Fruit fly (Drosophila melanogaster) whole organism, embryonic: Measurements from ENCODE around the gene Tim17a1.

Experiments
- BtbVII ChIP-seq: fragments of 200-800 bp; sonication (Bioruptor generic); optimal IDR thresholded peaks from 3 replicates; lab custom pipeline; 2017; ENCODE audit warnings: missing biosample characterization, mild to moderate bottlenecking, missing genetic modification characterization
- CG10267 ChIP-seq: fragments of 200-800 bp; sonication (Bioruptor generic); optimal IDR thresholded peaks from 2 replicates; lab custom pipeline; 2018; ENCODE audit warnings: missing biosample characterization, mild to moderate bottlenecking, missing genetic modification characterization, moderate library complexity
- CG10543 ChIP-seq: fragments of 200-800 bp; sonication (Bioruptor generic); optimal IDR thresholded peaks from 3 replicates; lab custom pipeline; 2017; ENCODE audit warnings: missing biosample characterization, mild to moderate bottlenecking, missing genetic modification characterization, moderate library complexity
- CG11723 ChIP-seq: fragments of 200-800 bp; sonication (Bioruptor generic); optimal IDR thresholded peaks from 2 replicates; lab custom pipeline; 2017; ENCODE audit warnings: missing biosample characterization, mild to moderate bottlenecking, missing genetic modification characterization
- CG12769 ChIP-seq: fragments of 200-800 bp; sonication (Bioruptor generic); optimal IDR thresholded peaks from 2 replicates; lab custom pipeline; 2019; ENCODE audit warnings: missing biosample characterization, mild to moderate bottlenecking, missing genetic modification characterization, moderate library complexity
- CG13123 ChIP-seq: fragments of 200-800 bp; sonication (Bioruptor generic); optimal IDR thresholded peaks from 2 replicates; lab custom pipeline; 2016; ENCODE audit warnings: missing biosample characterization, missing genetic modification characterization
- CG13894 ChIP-seq: fragments of 200-800 bp; sonication (Bioruptor generic); optimal IDR thresholded peaks from 3 replicates; lab custom pipeline; 2018; ENCODE audit warnings: missing biosample characterization, mild to moderate bottlenecking, missing genetic modification characterization, moderate library complexity
- CG14965 ChIP-seq: fragments of 200-800 bp; sonication (Bioruptor generic); optimal IDR thresholded peaks from 2 replicates; lab custom pipeline; 2016; ENCODE audit warnings: missing biosample characterization, missing genetic modification characterization, borderline replicate concordance
- CG17829 ChIP-seq: fragments of 200-800 bp; optimal IDR thresholded peaks from 2 replicates; lab custom pipeline; 2019; ENCODE audit warnings: missing biosample characterization, mild to moderate bottlenecking, missing genetic modification characterization, moderate library complexity
- CG2199 ChIP-seq: fragments of 200-800 bp; sonication (Bioruptor generic); IDR thresholded peaks from 3 replicates; pipeline ENCODE4 v1.3.6; 2022; ENCODE audit warnings: missing biosample characterization, missing genetic modification characterization
- CG30020 ChIP-seq: fragments of 200-800 bp; optimal IDR thresholded peaks from 2 replicates; lab custom pipeline; 2019; ENCODE audit warnings: missing biosample characterization, mild to moderate bottlenecking, missing genetic modification characterization, moderate library complexity
- CG3163 ChIP-seq: fragments of 200-800 bp; sonication (Bioruptor generic); optimal IDR thresholded peaks from 3 replicates; lab custom pipeline; 2016; ENCODE audit warnings: missing biosample characterization, missing genetic modification characterization
- CG34376 ChIP-seq: fragments of 200-800 bp; sonication (Bioruptor generic); optimal IDR thresholded peaks from 2 replicates; lab custom pipeline; 2018; ENCODE audit warnings: missing biosample characterization, mild to moderate bottlenecking, missing genetic modification characterization
- CG34422 ChIP-seq: fragments of 200-800 bp; sonication (Bioruptor generic); IDR thresholded peaks from 3 replicates; pipeline ENCODE4 v1.3.6; 2022; ENCODE audit warnings: missing biosample characterization, missing genetic modification characterization
- CG3995 ChIP-seq: fragments of 200-800 bp; sonication (Bioruptor generic); optimal IDR thresholded peaks from 3 replicates; lab custom pipeline; 2016; ENCODE audit warnings: missing biosample characterization, missing genetic modification characterization
- CG4820 ChIP-seq: fragments of 200-800 bp; sonication (Bioruptor generic); optimal IDR thresholded peaks from 3 replicates; lab custom pipeline; 2016; ENCODE audit warnings: missing biosample characterization, missing genetic modification characterization
- CG5245 ChIP-seq: fragments of 200-800 bp; sonication (Bioruptor generic); optimal IDR thresholded peaks from 3 replicates; lab custom pipeline; 2016; ENCODE audit warnings: missing biosample characterization, missing genetic modification characterization
- Doc2 ChIP-seq: fragments of 200-800 bp; sonication (Bioruptor generic); IDR thresholded peaks from 2 replicates; pipeline ENCODE4 v1.3.6; 2022; ENCODE audit warnings: missing biosample characterization, missing genetic modification characterization
- Dref ChIP-seq: fragments of 200-800 bp; sonication (Bioruptor generic); IDR thresholded peaks from 2 replicates; pipeline ENCODE4 v1.3.6; 2022; ENCODE audit warnings: missing biosample characterization, missing genetic modification characterization
- Ets65A ChIP-seq: fragments of 200-800 bp; sonication (Bioruptor generic); peaks from one replicate; lab custom pipeline; 2016; ENCODE audit warnings: missing biosample characterization, missing genetic modification characterization
- H15 ChIP-seq: fragments of 200-800 bp; sonication (Bioruptor generic); IDR thresholded peaks from 3 replicates; pipeline ENCODE4 v1.3.6; 2022; ENCODE audit warnings: missing biosample characterization, missing genetic modification characterization
- Hr39 ChIP-seq: fragments of >200 bp; optimal IDR thresholded peaks from 2 replicates; lab custom pipeline; 2017
- Hr78 ChIP-seq, 2 experiments: fragments of 200-800 bp in 1 of 2; fragments of >200 bp in 1 of 2; sonication (Bioruptor generic) in 1 of 2; optimal IDR thresholded peaks; 2 replicates each; lab custom pipeline; 2017 to 2019; ENCODE audit warnings: missing biosample characterization in 2 of 2, missing genetic modification characterization in 2 of 2, mild to moderate bottlenecking in 1 of 2, moderate library complexity in 1 of 2
- Rfx ChIP-seq: fragments of 200-800 bp; sonication (Bioruptor generic); IDR thresholded peaks from 2 replicates; pipeline ENCODE4 v1.3.6; 2022; ENCODE audit warnings: missing biosample characterization, missing genetic modification characterization
- TFAM ChIP-seq: fragments of 200-800 bp; sonication (Bioruptor generic); optimal IDR thresholded peaks from 2 replicates; lab custom pipeline; 2017; ENCODE audit warnings: missing biosample characterization, missing genetic modification characterization, inconsistent platforms
- Taf1 ChIP-seq: fragments of 200-800 bp; sonication (Bioruptor generic); IDR thresholded peaks from 2 replicates; pipeline ENCODE4 v1.3.6; 2022; ENCODE audit warnings: missing biosample characterization, missing genetic modification characterization
- Trl ChIP-seq, 3 experiments: fragments of >200 bp in 2 of 3; fragments of 200-800 bp in 1 of 3; sonication (Bioruptor generic) in 1 of 3; optimal IDR thresholded peaks; 2 replicates in 1 of 3; 3 replicates in 2 of 3; lab custom pipeline; 2016 to 2017; ENCODE audit warnings: missing biosample characterization in 1 of 3, missing genetic modification characterization in 1 of 3
- ash1 ChIP-seq: fragments of 200-800 bp; sonication (Bioruptor generic); optimal IDR thresholded peaks from 2 replicates; lab custom pipeline; 2018; ENCODE audit warnings: missing biosample characterization, mild to moderate bottlenecking, missing genetic modification characterization
- cad ChIP-seq: fragments of >200 bp; optimal IDR thresholded peaks from 2 replicates; lab custom pipeline; 2017; ENCODE audit warnings: missing biosample characterization, missing genetic modification characterization
- chinmo ChIP-seq: fragments of 200-800 bp; sonication (Bioruptor generic); IDR thresholded peaks from 4 replicates; pipeline ENCODE4 v1.3.6; 2022; ENCODE audit warnings: missing biosample characterization, missing genetic modification characterization; ENCODE audit not compliant: partially characterized antibody
- chm ChIP-seq: fragments of 200-800 bp; sonication (Bioruptor generic); IDR thresholded peaks from 2 replicates; pipeline ENCODE4 v1.3.6; 2022; ENCODE audit warnings: missing biosample characterization, missing genetic modification characterization
- corto ChIP-seq: fragments of 200-800 bp; sonication (Bioruptor generic); optimal IDR thresholded peaks from 2 replicates; lab custom pipeline; 2016; ENCODE audit warnings: missing biosample characterization, mild to moderate bottlenecking, missing genetic modification characterization, moderate library complexity
- crol ChIP-seq: fragments of 200-800 bp; sonication (Bioruptor generic); IDR thresholded peaks from 2 replicates; pipeline ENCODE4 v1.3.6; 2022; ENCODE audit warnings: missing biosample characterization, missing genetic modification characterization
- ems ChIP-seq: fragments of 200-800 bp; sonication (Bioruptor generic); optimal IDR thresholded peaks from 3 replicates; lab custom pipeline; 2016; ENCODE audit warnings: missing biosample characterization, missing genetic modification characterization
- en ChIP-seq: fragments of 200-800 bp; sonication (Bioruptor generic); optimal IDR thresholded peaks from 2 replicates; lab custom pipeline; 2016; ENCODE audit warnings: missing biosample characterization, missing genetic modification characterization
- exex ChIP-seq: fragments of 200-800 bp; sonication (Bioruptor generic); optimal IDR thresholded peaks from 4 replicates; lab custom pipeline; 2018; ENCODE audit warnings: missing biosample characterization, mild to moderate bottlenecking, missing genetic modification characterization, moderate library complexity
- eyg ChIP-seq: fragments of 200-800 bp; sonication (Bioruptor generic); optimal IDR thresholded peaks from 3 replicates; lab custom pipeline; 2016; ENCODE audit warnings: missing biosample characterization, missing genetic modification characterization
- gro ChIP-seq: fragments of 200-800 bp; sonication (Bioruptor generic); optimal IDR thresholded peaks from 2 replicates; lab custom pipeline; 2016; ENCODE audit warnings: missing biosample characterization, missing genetic modification characterization
- h ChIP-seq: fragments of >200 bp; optimal IDR thresholded peaks from 2 replicates; lab custom pipeline; 2017
- hb ChIP-seq: fragments of 200-800 bp; sonication (Bioruptor generic); IDR thresholded peaks from 3 replicates; pipeline ENCODE4 v1.3.6; 2022; ENCODE audit warnings: missing biosample characterization, missing genetic modification characterization; ENCODE audit not compliant: partially characterized antibody
- nerfin-1 ChIP-seq: fragments of 200-800 bp; sonication (Bioruptor generic); optimal IDR thresholded peaks from 3 replicates; lab custom pipeline; 2019; ENCODE audit warnings: missing biosample characterization, mild to moderate bottlenecking, missing genetic modification characterization, moderate library complexity
- nom ChIP-seq: fragments of 200-800 bp; sonication (Bioruptor generic); optimal IDR thresholded peaks from 2 replicates; lab custom pipeline; 2017; ENCODE audit warnings: missing biosample characterization, missing genetic modification characterization, mild to moderate bottlenecking, moderate library complexity, missing genetic modification reagents
- peb ChIP-seq: fragments of 200-800 bp; sonication (Bioruptor generic); IDR thresholded peaks from 2 replicates; pipeline ENCODE4 v1.3.6; 2022; ENCODE audit warnings: missing biosample characterization, missing genetic modification characterization
- repo ChIP-seq: fragments of 200-800 bp; sonication (Bioruptor generic); optimal IDR thresholded peaks from 2 replicates; lab custom pipeline; 2016; ENCODE audit warnings: missing biosample characterization, missing genetic modification characterization
- row ChIP-seq: fragments of 200-800 bp; sonication (Bioruptor generic); IDR thresholded peaks from 3 replicates; pipeline ENCODE4 v1.3.6; 2022; ENCODE audit warnings: missing biosample characterization, missing genetic modification characterization
- salm ChIP-seq: fragments of 200-800 bp; sonication (Bioruptor generic); optimal IDR thresholded peaks from 2 replicates; lab custom pipeline; 2018; ENCODE audit warnings: missing biosample characterization, mild to moderate bottlenecking, missing genetic modification characterization
- sd ChIP-seq: fragments of 200-800 bp; sonication (Bioruptor generic); optimal IDR thresholded peaks from 3 replicates; lab custom pipeline; 2018; ENCODE audit warnings: missing biosample characterization, mild to moderate bottlenecking, missing genetic modification characterization, moderate library complexity
- sisA ChIP-seq: fragments of 200-800 bp; sonication (Bioruptor generic); IDR thresholded peaks from 2 replicates; pipeline ENCODE4 v1.3.6; 2022; ENCODE audit warnings: missing biosample characterization, missing genetic modification characterization
- sr ChIP-seq: fragments of 200-800 bp; sonication (Bioruptor generic); IDR thresholded peaks from 3 replicates; pipeline ENCODE4 v1.3.6; 2022; ENCODE audit warnings: missing biosample characterization, missing genetic modification characterization
- unpg ChIP-seq: fragments of 200-800 bp; sonication (Bioruptor generic); optimal IDR thresholded peaks from 3 replicates; lab custom pipeline; 2018; ENCODE audit warnings: missing biosample characterization, mild to moderate bottlenecking, missing genetic modification characterization, moderate library complexity
- wor ChIP-seq: fragments of 200-800 bp; sonication (Bioruptor generic); IDR thresholded peaks from 2 replicates; pipeline ENCODE4 v1.3.6; 2022; ENCODE audit warnings: missing biosample characterization, missing genetic modification characterization

Tim17a1 gene

dm6 chr3R:12372800-12373199 lies 8.3 kb upstream of the Tim17a1 start, which contains the start of gene GstD3 (continued):
- TF ChIP-seq CG5245 (GFP tag; lab: Kevin White, UChicago): no peak
- peak; percentile 4 for TF ChIP-seq CG12769 (tag; lab: Kevin White, UChicago)
- no peak for TF ChIP-seq unpg (GFP tag; lab: Kevin White, UChicago)
- no peak for TF ChIP-seq h (lab: Kevin White, UChicago)
- 0 out of 3 replicates have a peak, but pooled peaks have one; percentile 44 for TF ChIP-seq CG2199 (GFP tag; lab: Robert Waterston, UW)
- TF ChIP-seq gro (GFP tag; lab: Kevin White, UChicago): no peak
- no peak for TF ChIP-seq CG17829 (tag; lab: Kevin White, UChicago)
- no peak for TF ChIP-seq eyg
- no peak for TF ChIP-seq sr
- TF ChIP-seq TFAM (GFP tag; lab: Kevin White, UChicago): no peak
- TF ChIP-seq Hr39 (lab: Kevin White, UChicago): no peak
- TF ChIP-seq salm (tag; lab: Kevin White, UChicago): no peak
- TF ChIP-seq nerfin-1 (tag; lab: Kevin White, UChicago): no peak
- no peak for TF ChIP-seq CG34422 (GFP tag; lab: Robert Waterston, UW)
- TF ChIP-seq cad (GFP tag; lab: Kevin White, UChicago): no peak
- TF ChIP-seq CG13123 (GFP tag; lab: Kevin White, UChicago): no peak
- no peak for TF ChIP-seq CG3995
- no peak for TF ChIP-seq repo (GFP tag; lab: Kevin White, UChicago)
- no peak for TF ChIP-seq Dref
- TF ChIP-seq ash1: no peak
- no peak for TF ChIP-seq row (GFP tag; lab: Robert Waterston, UW)

dm6 chr3R:12371671-12372070 lies 7.2 kb upstream of the Tim17a1 start, which contains the start of gene GstD2:
Gene GstD2, plus strand, starts transcription at chr3R:12371971.
- TF ChIP-seq crol (GFP tag; lab: Robert Waterston, UW) (no peak), exex (tag; lab: Kevin White, UChicago) (peak; percentile 28), wor (no peak), H15 (peak; percentile 30; the same call in 1 of the 3 replicates), Rfx (GFP tag; lab: Robert Waterston, UW) (no peak), CG4820 (GFP tag; lab: Kevin White, UChicago) (no peak), Taf1 (no peak), CG14965 (GFP tag; lab: Kevin White, UChicago) (no peak), ems (GFP tag; lab: Kevin White, UChicago) (no peak), hb (GFP tag; lab: Robert Waterston, UW) (no peak), CG30020 (no peak), Ets65A (GFP tag; lab: Kevin White, UChicago) (peak; percentile 15)

- TF ChIP-seq Trl (optimal IDR thresholded peaks at IDR 0.05; lab: Kevin White, UChicago) (peak; percentile 53 to 72), Trl (GFP tag; optimal IDR thresholded peaks at IDR 0.05; lab: Kevin White, UChicago) (no peak), Doc2 (GFP tag; lab: Robert Waterston, UW) (no peak), BtbVII (GFP tag; lab: Kevin White, UChicago) (peak; percentile 29), CG11723 (GFP tag; lab: Kevin White, UChicago) (no peak), CG34376 (peak; percentile 66), CG13894 (tag; lab: Kevin White, UChicago) (peak; percentile 97), Hr78 (GFP tag; optimal IDR thresholded peaks at IDR 0.05; lab: Kevin White, UChicago) (peak in 1 of 2 experiments; percentile 61), sisA (GFP tag; lab: Robert Waterston, UW) (no peak), sd (tag; lab: Kevin White, UChicago) (peak; percentile 92), CG3163 (GFP tag; lab: Kevin White, UChicago) (peak; percentile 94), chm (GFP tag; lab: Robert Waterston, UW) (peak; percentile 27; the same call in 1 of the 2 replicates), CG12769 (tag; lab: Kevin White, UChicago) (peak; percentile 64), CG10267 (tag; lab: Kevin White, UChicago) (no peak), en (GFP tag; lab: Kevin White, UChicago) (no peak), nom (GFP tag; lab: Kevin White, UChicago) (peak; percentile 59), peb (GFP tag; lab: Robert Waterston, UW) (no peak), corto (GFP tag; lab: Kevin White, UChicago) (peak; percentile 66), gro (GFP tag; lab: Kevin White, UChicago) (peak; percentile 2), chinmo (0 out of 4 replicates have a peak, but pooled peaks have one; percentile 68), CG10543 (GFP tag; lab: Kevin White, UChicago) (peak; percentile 36)
Measured at dm6 chr3R:12370643-12370995, 6.1 kb upstream of the Tim17a1 start.
